Worm (Caenorhabditis elegans): ENCODE results near the gene T23F6.5.
"Not testable (repeated sequence)": the region's sequence is repeated elsewhere in the genome, so short reads cannot be mapped to it uniquely, and the experiment has no call there.

The T23F6.5 gene

ce11 chrIV:12741438-12741837 is at the start of gene T23F6.5:
Gene T23F6.5 (minus strand): TSS chrIV:12741538.
- no peak for TF ChIP-seq Y75B8A.6 (GFP tag; IDR thresholded peaks at IDR 0.05)
- peak in 1 of 2 experiments; percentile 24 for TF ChIP-seq unc-62 (GFP tag; optimal IDR thresholded peaks at IDR 0.05 in 1 of 2)
- TF ChIP-seq unc-62 (tag; optimal IDR thresholded peaks at IDR 0.05) = no peak
- TF ChIP-seq snpc-1.2 (GFP tag; IDR thresholded peaks at IDR 0.05) = no peak

- TF ChIP-seq mes-2 (tag; optimal IDR thresholded peaks at IDR 0.05; ENCODE audit: poor library complexity, severe bottlenecking) (no peak), cey-2 (tag; optimal IDR thresholded peaks at IDR 0.05; ENCODE audit: borderline replicate concordance, insufficient read depth) (no peak), rbr-2 (tag; optimal IDR thresholded peaks at IDR 0.05) (no peak), nhr-25 (tag; optimal IDR thresholded peaks at IDR 0.05; ENCODE audit: borderline replicate concordance, insufficient read depth) (no peak), gei-8 (GFP tag; optimal IDR thresholded peaks at IDR 0.05) (no peak), ZK337.2 (GFP tag; IDR thresholded peaks at IDR 0.05) (no peak), dpl-1 (GFP tag; optimal IDR thresholded peaks at IDR 0.05) (no peak), tra-1 (GFP tag; IDR thresholded peaks at IDR 0.05) (no peak), Y75B8A.6 (GFP tag; IDR thresholded peaks at IDR 0.05) (no peak), F44E2.7 (GFP tag; IDR thresholded peaks at IDR 0.05) (no peak), lir-3 (tag; optimal IDR thresholded peaks at IDR 0.05) (no peak), ceh-28 (tag; optimal IDR thresholded peaks at IDR 0.05) (no peak), pqm-1 (tag; optimal IDR thresholded peaks at IDR 0.05) (no peak), aly-2 (tag; optimal IDR thresholded peaks at IDR 0.05) (no peak), hlh-11 (tag; optimal IDR thresholded peaks at IDR 0.05) (no peak), zip-11 (GFP tag; IDR thresholded peaks at IDR 0.05) (no peak), hlh-30 (tag; optimal IDR thresholded peaks at IDR 0.05; ENCODE audit: insufficient read depth) (no peak), lim-7 (GFP tag; IDR thresholded peaks at IDR 0.05) (no peak), vab-7 (GFP tag; IDR thresholded peaks at IDR 0.05) (no peak), lsy-2 (tag; optimal IDR thresholded peaks at IDR 0.05) (no peak)
Observed at ce11 chrIV:12790871-12791270, 49.5 kb upstream of the T23F6.5 start, which contains the start of gene F07C6.2. Gene F07C6.2 (plus strand): TSS chrIV:12791171.

DNA sequence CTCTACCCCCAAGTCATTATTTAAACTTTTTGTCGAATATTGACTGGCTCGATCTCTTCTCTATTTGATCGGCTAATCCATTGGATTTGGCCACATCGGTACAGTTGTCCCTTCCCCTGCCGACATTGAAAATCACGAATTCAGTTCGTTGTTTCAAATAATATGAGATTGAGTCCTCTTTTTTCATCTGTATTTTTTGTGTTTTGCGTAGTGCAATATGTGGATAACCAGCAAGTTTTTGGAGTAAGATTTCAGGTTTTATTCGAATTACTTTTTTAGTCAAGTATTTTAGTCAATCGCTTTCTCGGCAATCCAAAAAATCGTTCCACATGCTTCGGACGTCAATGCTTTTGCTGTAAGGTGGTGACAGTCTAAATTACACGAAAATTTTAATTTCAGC is 47.8 kb upstream of the T23F6.5 start, which contains the start of gene F07C6.3:
Gene F07C6.3 (plus strand): TSS at position 148 of the 400 bp plus-strand sequence.
- TF ChIP-seq zfp-3 (GFP tag; conservative IDR thresholded peaks at IDR 0.05) (no peak), aha-1 (tag) (peak; percentile 97)

- not testable (repeated sequence) for TF ChIP-seq daf-16 (GFP tag; optimal IDR thresholded peaks at IDR 0.05)
- TF ChIP-seq daf-16 (tag; optimal IDR thresholded peaks at IDR 0.05) (peak; percentile 16), mdt-29 (GFP tag; IDR thresholded peaks at IDR 0.05) (0 out of 2 replicates have a peak, but pooled peaks have one; percentile 45), snpc-1.2 (GFP tag; IDR thresholded peaks at IDR 0.05) (peak; percentile 95), F49E8.2 (tag; optimal IDR thresholded peaks at IDR 0.05; ENCODE audit: borderline replicate concordance) (peak; percentile 72), lin-38 (GFP tag; IDR thresholded peaks at IDR 0.05) (peak; percentile 48; the same call in 1 of the 2 replicates), lim-7 (GFP tag; IDR thresholded peaks at IDR 0.05) (0 out of 2 replicates have a peak, but pooled peaks have one; percentile 13), arid-1 (GFP tag; conservative IDR thresholded peaks at IDR 0.05) (0 out of 2 replicates have a peak, but pooled peaks have one; percentile 41), Y48G9A.11 (GFP tag; IDR thresholded peaks at IDR 0.05) (peak; percentile 55; the same call in 1 of the 2 replicates), unc-130 (GFP tag; optimal IDR thresholded peaks at IDR 0.05) (peak; percentile 43), nhr-102 (tag; optimal IDR thresholded peaks at IDR 0.05) (peak; percentile 46), mes-2 (tag; optimal IDR thresholded peaks at IDR 0.05; ENCODE audit: poor library complexity, severe bottlenecking) (peak; percentile 49), snpc-4 (tag; optimal IDR thresholded peaks at IDR 0.05) (peak; percentile 55), hlh-11 (tag; optimal IDR thresholded peaks at IDR 0.05) (peak; percentile 11), lin-1 (GFP tag; IDR thresholded peaks at IDR 0.05) (0 out of 2 replicates have a peak, but pooled peaks have one; percentile 35), T26A8.4 (GFP tag; IDR thresholded peaks at IDR 0.05) (peak; percentile 62)
Observed at ce11 chrIV:12786996-12787395, 45.7 kb upstream of the T23F6.5 start.
